Fruit fly (Drosophila melanogaster) whole organism, embryonic: ENCODE data around the gene TotB.

Experiments used
- Antp ChIP-seq: fragments of 200-800 bp; sonication (Bioruptor generic); optimal IDR thresholded peaks from 3 replicates; lab custom pipeline; 2016; ENCODE audit warnings: missing biosample characterization, missing genetic modification characterization
- Awh ChIP-seq: fragments of 200-800 bp; sonication (Bioruptor generic); IDR thresholded peaks from 2 replicates; pipeline ENCODE4, ENCODE4 v1.3.6; 2022; ENCODE audit warnings: missing biosample characterization, missing genetic modification characterization
- Blimp-1 ChIP-seq: fragments of 200-800 bp; sonication (Bioruptor generic); optimal IDR thresholded peaks from 3 replicates; lab custom pipeline; 2018; ENCODE audit warnings: missing biosample characterization, missing genetic modification characterization, mild to moderate bottlenecking, moderate library complexity, missing genetic modification reagents
- C15 ChIP-seq: fragments of 200-800 bp; sonication (Bioruptor generic); IDR thresholded peaks from 3 replicates; pipeline ENCODE4 v1.3.6; 2022; ENCODE audit warnings: missing biosample characterization, missing genetic modification characterization
- CG11398 ChIP-seq: fragments of 200-800 bp; sonication (Bioruptor generic); optimal IDR thresholded peaks from 2 replicates; lab custom pipeline; 2016; ENCODE audit warnings: missing biosample characterization, missing genetic modification characterization
- CG11504 ChIP-seq: fragments of 200-800 bp; sonication (Bioruptor generic); optimal IDR thresholded peaks from 3 replicates; lab custom pipeline; 2019; ENCODE audit warnings: missing biosample characterization, mild to moderate bottlenecking, missing genetic modification characterization, moderate library complexity
- CG11695 ChIP-seq: fragments of 200-800 bp; sonication (Bioruptor generic); IDR thresholded peaks from 3 replicates; pipeline ENCODE4 v1.3.6; 2022; ENCODE audit warnings: missing biosample characterization, missing genetic modification characterization
- CG11723 ChIP-seq: fragments of 200-800 bp; sonication (Bioruptor generic); optimal IDR thresholded peaks from 2 replicates; lab custom pipeline; 2017; ENCODE audit warnings: missing biosample characterization, mild to moderate bottlenecking, missing genetic modification characterization
- CG12155 ChIP-seq: fragments of 200-800 bp; sonication (Bioruptor generic); optimal IDR thresholded peaks from 3 replicates; lab custom pipeline; 2016; ENCODE audit warnings: missing biosample characterization, missing genetic modification characterization
- CG14965 ChIP-seq: fragments of 200-800 bp; sonication (Bioruptor generic); optimal IDR thresholded peaks from 2 replicates; lab custom pipeline; 2016; ENCODE audit warnings: missing biosample characterization, missing genetic modification characterization, borderline replicate concordance
- CG1603 ChIP-seq: fragments of 200-800 bp; sonication (Bioruptor generic); optimal IDR thresholded peaks from 2 replicates; lab custom pipeline; 2019; ENCODE audit warnings: missing biosample characterization, mild to moderate bottlenecking, missing genetic modification characterization, moderate library complexity
- CG16815 ChIP-seq: fragments of 200-800 bp; sonication (Bioruptor generic); optimal IDR thresholded peaks from 3 replicates; lab custom pipeline; 2017; ENCODE audit warnings: missing biosample characterization, mild to moderate bottlenecking, missing genetic modification characterization
- CG17802 ChIP-seq: fragments of 200-800 bp; sonication (Bioruptor generic); optimal IDR thresholded peaks from 2 replicates; lab custom pipeline; 2018; ENCODE audit warnings: missing biosample characterization, mild to moderate bottlenecking, missing genetic modification characterization, moderate library complexity
- CG17912 ChIP-seq: fragments of 200-800 bp; sonication (Bioruptor generic); optimal IDR thresholded peaks from 2 replicates; lab custom pipeline; 2018; ENCODE audit warnings: missing biosample characterization, mild to moderate bottlenecking, missing genetic modification characterization
- CG18619 ChIP-seq: fragments of 200-800 bp; sonication (Bioruptor generic); optimal IDR thresholded peaks from 3 replicates; lab custom pipeline; 2017; ENCODE audit warnings: missing biosample characterization, mild to moderate bottlenecking, missing genetic modification characterization
- CG2120 ChIP-seq: fragments of 200-800 bp; sonication (Bioruptor generic); optimal IDR thresholded peaks from 3 replicates; lab custom pipeline; 2016; ENCODE audit warnings: missing biosample characterization, missing genetic modification characterization
- CG2678 ChIP-seq: fragments of 200-800 bp; sonication (Bioruptor generic); optimal IDR thresholded peaks from 3 replicates; lab custom pipeline; 2019; ENCODE audit warnings: missing biosample characterization, mild to moderate bottlenecking, missing genetic modification characterization, moderate library complexity
- CG2889 ChIP-seq: fragments of 200-800 bp; sonication (Bioruptor generic); IDR thresholded peaks from 3 replicates; pipeline ENCODE4 v1.3.6; 2022; ENCODE audit warnings: missing biosample characterization, missing genetic modification characterization
- CG31365 ChIP-seq: fragments of 200-800 bp; sonication (Bioruptor generic); optimal IDR thresholded peaks from 2 replicates; lab custom pipeline; 2018; ENCODE audit warnings: missing biosample characterization, mild to moderate bottlenecking, missing genetic modification characterization
- CG31388 ChIP-seq: fragments of 200-800 bp; sonication (Bioruptor generic); optimal IDR thresholded peaks from 2 replicates; lab custom pipeline; 2016; ENCODE audit warnings: missing biosample characterization, missing genetic modification characterization
- CG31441 ChIP-seq: fragments of 200-800 bp; sonication (Bioruptor generic); IDR thresholded peaks from 2 replicates; pipeline ENCODE4 v1.3.6; 2022; ENCODE audit warnings: missing biosample characterization, missing genetic modification characterization
- CG34422 ChIP-seq: fragments of 200-800 bp; sonication (Bioruptor generic); IDR thresholded peaks from 3 replicates; pipeline ENCODE4 v1.3.6; 2022; ENCODE audit warnings: missing biosample characterization, missing genetic modification characterization
- CG3838 ChIP-seq: fragments of 200-800 bp; sonication (Bioruptor generic); optimal IDR thresholded peaks from 3 replicates; lab custom pipeline; 2016; ENCODE audit warnings: missing biosample characterization, missing genetic modification characterization
- CG3995 ChIP-seq: fragments of 200-800 bp; sonication (Bioruptor generic); optimal IDR thresholded peaks from 3 replicates; lab custom pipeline; 2016; ENCODE audit warnings: missing biosample characterization, missing genetic modification characterization
- CG4424 ChIP-seq: fragments of 200-800 bp; sonication (Bioruptor generic); optimal IDR thresholded peaks from 3 replicates; lab custom pipeline; 2016; ENCODE audit warnings: missing biosample characterization, missing genetic modification characterization
- CG5180 ChIP-seq: fragments of 200-800 bp; sonication (Bioruptor generic); optimal IDR thresholded peaks from 3 replicates; lab custom pipeline; 2017; ENCODE audit warnings: missing biosample characterization, missing genetic modification characterization, mild to moderate bottlenecking, moderate library complexity, missing genetic modification reagents
- CoRest ChIP-seq: fragments of 200-800 bp; sonication (Bioruptor generic); optimal IDR thresholded peaks from 3 replicates; lab custom pipeline; 2018; ENCODE audit warnings: missing biosample characterization, mild to moderate bottlenecking, missing genetic modification characterization, moderate library complexity
- Doc3 ChIP-seq: fragments of 200-800 bp; sonication (Bioruptor generic); IDR thresholded peaks from 3 replicates; pipeline ENCODE4 v1.3.6; 2022; ENCODE audit warnings: missing biosample characterization, missing genetic modification characterization; ENCODE audit not compliant: partially characterized antibody
- Dp ChIP-seq: fragments of 200-800 bp; sonication (Bioruptor generic); optimal IDR thresholded peaks from 2 replicates; lab custom pipeline; 2018; ENCODE audit warnings: missing biosample characterization, mild to moderate bottlenecking, missing genetic modification characterization, moderate library complexity
- Nf-YC ChIP-seq: fragments of 200-800 bp; optimal IDR thresholded peaks from 3 replicates; lab custom pipeline; 2019; ENCODE audit warnings: missing biosample characterization, mild to moderate bottlenecking, missing genetic modification characterization, moderate library complexity
- Sry-δ ChIP-seq: fragments of 200-800 bp; sonication (Bioruptor generic); optimal IDR thresholded peaks from 2 replicates; lab custom pipeline; 2016; ENCODE audit warnings: missing biosample characterization, missing genetic modification characterization
- ab ChIP-seq: fragments of 200-800 bp; sonication (Bioruptor generic); optimal IDR thresholded peaks from 2 replicates; lab custom pipeline; 2016; ENCODE audit warnings: missing biosample characterization, missing genetic modification characterization
- bigmax ChIP-seq: fragments of 200-800 bp; sonication (Bioruptor generic); optimal IDR thresholded peaks from 2 replicates; lab custom pipeline; 2018; ENCODE audit warnings: missing biosample characterization, mild to moderate bottlenecking, missing genetic modification characterization
- chn ChIP-seq: fragments of 200-800 bp; sonication (Bioruptor generic); optimal IDR thresholded peaks from 2 replicates; lab custom pipeline; 2016; ENCODE audit warnings: missing biosample characterization, missing genetic modification characterization
- dmrt99B ChIP-seq: fragments of 200-800 bp; sonication (Bioruptor generic); optimal IDR thresholded peaks from 2 replicates; lab custom pipeline; 2018; ENCODE audit warnings: missing biosample characterization, mild to moderate bottlenecking, missing genetic modification characterization, moderate library complexity
- eyg ChIP-seq: fragments of 200-800 bp; sonication (Bioruptor generic); optimal IDR thresholded peaks from 3 replicates; lab custom pipeline; 2016; ENCODE audit warnings: missing biosample characterization, missing genetic modification characterization
- fd64A ChIP-seq: fragments of 200-800 bp; sonication (Bioruptor generic); optimal IDR thresholded peaks from 3 replicates; lab custom pipeline; 2018; ENCODE audit warnings: missing biosample characterization, mild to moderate bottlenecking, missing genetic modification characterization
- grau ChIP-seq: fragments of 200-800 bp; optimal IDR thresholded peaks from 3 replicates; lab custom pipeline; 2019; ENCODE audit warnings: missing biosample characterization, mild to moderate bottlenecking, missing genetic modification characterization, moderate library complexity
- h ChIP-seq: fragments of >200 bp; optimal IDR thresholded peaks from 2 replicates; lab custom pipeline; 2017
- ken ChIP-seq: fragments of 200-800 bp; sonication (Bioruptor generic); IDR thresholded peaks from 3 replicates; pipeline ENCODE4 v1.3.6; 2022; ENCODE audit warnings: missing biosample characterization, missing genetic modification characterization
- otp ChIP-seq: fragments of 200-800 bp; sonication (Bioruptor generic); IDR thresholded peaks from 3 replicates; pipeline ENCODE4, ENCODE4 v1.3.6; 2022; ENCODE audit warnings: missing biosample characterization, missing genetic modification characterization
- sens ChIP-seq: fragments of 200-800 bp; sonication (Bioruptor generic); peaks from one replicate; lab custom pipeline; 2016; ENCODE audit warnings: missing biosample characterization, missing genetic modification characterization
- sima ChIP-seq: fragments of 200-800 bp; sonication (Bioruptor generic); optimal IDR thresholded peaks from 2 replicates; lab custom pipeline; 2016; ENCODE audit warnings: missing biosample characterization, missing genetic modification characterization
- slp2 ChIP-seq: fragments of 200-800 bp; sonication (Bioruptor generic); optimal IDR thresholded peaks from 2 replicates; lab custom pipeline; 2016; ENCODE audit warnings: missing biosample characterization, missing genetic modification characterization
- sr ChIP-seq: fragments of 200-800 bp; sonication (Bioruptor generic); IDR thresholded peaks from 3 replicates; pipeline ENCODE4 v1.3.6; 2022; ENCODE audit warnings: missing biosample characterization, missing genetic modification characterization
- vfl ChIP-seq: fragments of 200-800 bp; sonication (Bioruptor generic); optimal IDR thresholded peaks from 2 replicates; lab custom pipeline; 2016; ENCODE audit warnings: missing biosample characterization, missing genetic modification characterization

Gene TotB

dm6 chr3R:20850395-20851039 is 23.2 kb upstream of the TotB start, which contains the start of gene RpS30 (continued):
- no peak for TF ChIP-seq CG17802 (tag; lab: Kevin White, UChicago)
- peak; percentile 91 for TF ChIP-seq CG1603 (tag; lab: Kevin White, UChicago)
- TF ChIP-seq CG2678 (tag; lab: Kevin White, UChicago), result no peak
- TF ChIP-seq CG31441 (GFP tag; lab: Robert Waterston, UW), result peak; percentile 49
- TF ChIP-seq Awh, result no peak
- TF ChIP-seq ken (GFP tag; lab: Robert Waterston, UW), result no peak
- no peak for TF ChIP-seq ab
- peak; percentile 69 for TF ChIP-seq vfl
- peak; percentile 93 for TF ChIP-seq Doc3 (GFP tag; lab: Robert Waterston, UW)
- TF ChIP-seq CG11723 (GFP tag; lab: Kevin White, UChicago), result no peak
- no peak for TF ChIP-seq Blimp-1 (GFP tag; lab: Kevin White, UChicago)
- no peak for TF ChIP-seq CG14965 (GFP tag; lab: Kevin White, UChicago)
- TF ChIP-seq chn (GFP tag; lab: Kevin White, UChicago), result no peak
- no peak for TF ChIP-seq CG31388
- TF ChIP-seq CG17912 (GFP tag; lab: Kevin White, UChicago), result no peak
- peak; percentile 69 for TF ChIP-seq Nf-YC
- peak; percentile 3 for TF ChIP-seq CG4424 (GFP tag; lab: Kevin White, UChicago)
- no peak for TF ChIP-seq otp (GFP tag; lab: Robert Waterston, UW)
- TF ChIP-seq CG5180 (GFP tag; lab: Kevin White, UChicago), result no peak
- TF ChIP-seq CG11398, result peak; percentile 15
- peak; percentile 5 for TF ChIP-seq CG18619 (GFP tag; lab: Kevin White, UChicago)
- TF ChIP-seq sr (GFP tag; lab: Robert Waterston, UW), result no peak
- peak; percentile 65 for TF ChIP-seq sens (GFP tag; lab: Kevin White, UChicago)
- peak; percentile 68 for TF ChIP-seq CoRest (tag; lab: Kevin White, UChicago)
- TF ChIP-seq CG2120, result peak; percentile 39
- TF ChIP-seq Antp (GFP tag; lab: Kevin White, UChicago), result no peak
- no peak for TF ChIP-seq h (lab: Kevin White, UChicago)
- TF ChIP-seq CG3995 (GFP tag; lab: Kevin White, UChicago), result peak; percentile 45
- TF ChIP-seq grau (tag; lab: Kevin White, UChicago), result peak; percentile 49
- TF ChIP-seq dmrt99B (tag; lab: Kevin White, UChicago), result no peak
- peak; percentile 60 for TF ChIP-seq CG11504 (tag; lab: Kevin White, UChicago)
- no peak for TF ChIP-seq fd64A (GFP tag; lab: Kevin White, UChicago)
- peak; percentile 15 for TF ChIP-seq slp2
- peak; percentile 95 for TF ChIP-seq Sry-δ
- TF ChIP-seq Dp, result peak; percentile 61
- no peak for TF ChIP-seq CG12155
- TF ChIP-seq CG16815 (GFP tag; lab: Kevin White, UChicago), result no peak
- TF ChIP-seq CG3838 (GFP tag; lab: Kevin White, UChicago), result no peak
- TF ChIP-seq CG11695 (GFP tag; lab: Robert Waterston, UW), result no peak
- peak; percentile 85 for TF ChIP-seq bigmax (GFP tag; lab: Kevin White, UChicago)
- peak; percentile 22 for TF ChIP-seq CG31365
- peak; percentile 36 for TF ChIP-seq eyg
- no peak for TF ChIP-seq sima (GFP tag; lab: Kevin White, UChicago)
- TF ChIP-seq C15 (GFP tag; lab: Robert Waterston, UW), result no peak
- TF ChIP-seq CG34422 (GFP tag; lab: Robert Waterston, UW), result no peak
- no peak for TF ChIP-seq CG2889 (GFP tag; lab: Robert Waterston, UW)
- TF ChIP-seq, all 482 proteins: peak for 219
